Worm (Caenorhabditis elegans) whole organism, mixed stage, embryonic: ENCODE results near the gene clec-61.

ENCODE experiments used
- M03D4.4 ChIP-seq: sonication (generic microtip); optimal IDR thresholded peaks from 2 replicates; lab custom pipeline; 2017; ENCODE audit warnings: mild to moderate bottlenecking, missing genetic modification characterization, missing compliant biosample characterization
- bed-3 ChIP-seq: fragments of 200-800 bp; sonication (Bioruptor generic); optimal IDR thresholded peaks from 3 replicates; lab custom pipeline; 2018; ENCODE audit warnings: mild to moderate bottlenecking, missing genetic modification characterization, moderate library complexity, missing compliant biosample characterization
- blmp-1 ChIP-seq: fragments of 150-350 bp; optimal IDR thresholded peaks from 2 replicates; lab custom pipeline; 2014; ENCODE audit warnings: missing biosample characterization, missing genetic modification characterization
- ceh-39 ChIP-seq: fragments of 150-350 bp; optimal IDR thresholded peaks from 2 replicates; lab custom pipeline; 2014; ENCODE audit warnings: missing biosample characterization, missing genetic modification characterization
- ceh-43 ChIP-seq: fragments of 200-800 bp; sonication (Bioruptor generic); optimal IDR thresholded peaks from 2 replicates; lab custom pipeline; 2018; ENCODE audit warnings: mild to moderate bottlenecking, missing genetic modification characterization, moderate library complexity, missing compliant biosample characterization
- ceh-83 ChIP-seq: fragments of 200-800 bp; sonication (Bioruptor generic); optimal IDR thresholded peaks from 2 replicates; lab custom pipeline; 2018; ENCODE audit warnings: mild to moderate bottlenecking, missing genetic modification characterization, missing compliant biosample characterization
- ces-1 ChIP-seq: fragments of 150-350 bp; optimal IDR thresholded peaks from 2 replicates; lab custom pipeline; 2014; ENCODE audit warnings: missing biosample characterization, missing genetic modification reagents, missing genetic modification characterization
- cnd-1 ChIP-seq: fragments of 200-800 bp; sonication (Bioruptor generic); optimal IDR thresholded peaks from 2 replicates; lab custom pipeline; 2018; ENCODE audit warnings: mild to moderate bottlenecking, missing genetic modification characterization, missing compliant biosample characterization
- drap-1 ChIP-seq: fragments of 200-800 bp; sonication (Bioruptor generic); optimal IDR thresholded peaks from 3 replicates; lab custom pipeline; 2018; ENCODE audit warnings: mild to moderate bottlenecking, missing genetic modification characterization, missing compliant biosample characterization
- elt-1 ChIP-seq: sonication (generic microtip); optimal IDR thresholded peaks from 2 replicates; lab custom pipeline; 2017; ENCODE audit warnings: missing genetic modification characterization, mild to moderate bottlenecking, missing compliant biosample characterization, antibody characterized with exemption, moderate library complexity, borderline replicate concordance; ENCODE audit not compliant: insufficient read depth
- elt-3 ChIP-seq: fragments of 150-350 bp; optimal IDR thresholded peaks from 2 replicates; lab custom pipeline; 2014; ENCODE audit warnings: missing biosample characterization, missing genetic modification characterization
- flh-1 ChIP-seq: fragments of 200-800 bp; sonication (Bioruptor generic); optimal IDR thresholded peaks from 2 replicates; lab custom pipeline; 2018; ENCODE audit warnings: mild to moderate bottlenecking, missing genetic modification characterization, moderate library complexity, missing compliant biosample characterization
- ham-2 ChIP-seq: fragments of 200-800 bp; sonication (Bioruptor generic); optimal IDR thresholded peaks from 2 replicates; lab custom pipeline; 2018; ENCODE audit warnings: mild to moderate bottlenecking, missing genetic modification characterization, missing compliant biosample characterization
- hlh-1 ChIP-seq: fragments of 150-350 bp; optimal IDR thresholded peaks from 2 replicates; lab custom pipeline; 2014; ENCODE audit warnings: missing biosample characterization, missing genetic modification reagents, missing genetic modification characterization
- lsy-2 ChIP-seq: fragments of 150-350 bp; optimal IDR thresholded peaks from 2 replicates; lab custom pipeline; 2014; ENCODE audit warnings: missing biosample characterization, missing genetic modification characterization
- mab-5 ChIP-seq: fragments of 150-350 bp; optimal IDR thresholded peaks from 2 replicates; lab custom pipeline; 2014; ENCODE audit warnings: missing biosample characterization, missing genetic modification characterization
- mep-1 ChIP-seq: fragments of 150-350 bp; optimal IDR thresholded peaks from 2 replicates; lab custom pipeline; 2017; ENCODE audit warnings: missing biosample characterization, missing genetic modification reagents, missing genetic modification characterization, inconsistent platforms
- mls-2 ChIP-seq: sonication (generic microtip); optimal IDR thresholded peaks from 2 replicates; lab custom pipeline; 2016; ENCODE audit warnings: mild to moderate bottlenecking, missing genetic modification characterization, moderate library complexity, missing compliant biosample characterization
- nhr-12 ChIP-seq: fragments of 150-350 bp; optimal IDR thresholded peaks from 2 replicates; lab custom pipeline; 2014; ENCODE audit warnings: missing biosample characterization, missing genetic modification characterization
- nhr-2 ChIP-seq: fragments of 150-350 bp; optimal IDR thresholded peaks from 2 replicates; lab custom pipeline; 2014; ENCODE audit warnings: missing biosample characterization, missing genetic modification characterization
- nhr-237 ChIP-seq: fragments of 150-350 bp; optimal IDR thresholded peaks from 2 replicates; lab custom pipeline; 2014; ENCODE audit warnings: missing biosample characterization, missing genetic modification characterization
- nhr-28 ChIP-seq: fragments of 150-350 bp; optimal IDR thresholded peaks from 2 replicates; lab custom pipeline; 2014; ENCODE audit warnings: missing biosample characterization, missing genetic modification characterization
- nhr-76 ChIP-seq: sonication (generic microtip); optimal IDR thresholded peaks from 2 replicates; lab custom pipeline; 2017; ENCODE audit warnings: missing biosample characterization, missing genetic modification characterization
- pha-4 ChIP-seq: fragments of 150-350 bp; optimal IDR thresholded peaks from 2 replicates; lab custom pipeline; 2018; ENCODE audit warnings: missing biosample characterization, missing genetic modification reagents, missing genetic modification characterization
- sem-2 ChIP-seq: fragments of 200-800 bp; sonication (Bioruptor generic); optimal IDR thresholded peaks from 2 replicates; lab custom pipeline; 2018; ENCODE audit warnings: mild to moderate bottlenecking, missing genetic modification characterization, missing compliant biosample characterization
- snpc-4 ChIP-seq: fragments of 150-350 bp; optimal IDR thresholded peaks from 2 replicates; lab custom pipeline; 2014; ENCODE audit warnings: missing biosample characterization, missing genetic modification characterization
- sptf-1 ChIP-seq: sonication (generic microtip); optimal IDR thresholded peaks from 2 replicates; lab custom pipeline; 2017; ENCODE audit warnings: mild to moderate bottlenecking, missing genetic modification characterization, moderate library complexity, missing compliant biosample characterization
- tbx-8 ChIP-seq: fragments of 200-800 bp; sonication (Bioruptor generic); optimal IDR thresholded peaks from 2 replicates; lab custom pipeline; 2018; ENCODE audit warnings: mild to moderate bottlenecking, missing genetic modification characterization, moderate library complexity, missing compliant biosample characterization
- unc-39 ChIP-seq: fragments of 150-350 bp; optimal IDR thresholded peaks from 2 replicates; lab custom pipeline; 2014; ENCODE audit warnings: missing biosample characterization, missing genetic modification characterization
- unc-62 ChIP-seq: fragments of 150-350 bp; optimal IDR thresholded peaks from 2 replicates; lab custom pipeline; 2014; ENCODE audit warnings: missing biosample characterization, missing genetic modification reagents, missing genetic modification characterization
- zip-8 ChIP-seq: fragments of 150-350 bp; optimal IDR thresholded peaks from 2 replicates; lab custom pipeline; 2014; ENCODE audit warnings: missing biosample characterization, missing genetic modification characterization
- ztf-11 ChIP-seq: fragments of 150-350 bp; optimal IDR thresholded peaks from 2 replicates; lab custom pipeline; 2014; ENCODE audit warnings: missing biosample characterization, missing genetic modification characterization

The clec-61 gene

ce11 chrII:10485640-10486039, 4.7 kb downstream of the clec-61 start:
- TF ChIP-seq mep-1 (tag; lab: Kevin White, UChicago) (no peak), ztf-11 (tag; lab: Kevin White, UChicago) (no peak), hlh-1 (tag; lab: Kevin White, UChicago) (no peak), elt-1 (tag; lab: Kevin White, UChicago) (no peak)
- TF ChIP-seq, all 35 proteins: peak for 0

- TF ChIP-seq pha-4 (no peak), mab-5 (no peak), lsy-2 (tag; lab: Kevin White, UChicago) (no peak), ceh-43 (no peak), unc-39 (tag; lab: Kevin White, UChicago) (no peak), nhr-12 (no peak), M03D4.4 (tag; lab: Kevin White, UChicago) (no peak), snpc-4 (tag; lab: Kevin White, UChicago) (no peak), ztf-11 (tag; lab: Kevin White, UChicago) (no peak)
Observed at ce11 chrII:10483860-10484259, 6.5 kb downstream of the clec-61 start.

ce11 chrII:10482899-10483298, 7.4 kb downstream of the clec-61 start:
- no peak for TF ChIP-seq nhr-237 (tag; lab: Kevin White, UChicago)
- no peak for TF ChIP-seq nhr-2 (tag; lab: Kevin White, UChicago)
- no peak for TF ChIP-seq sptf-1
- no peak for TF ChIP-seq nhr-28
- TF ChIP-seq ham-2 (GFP tag; lab: Kevin White, UChicago), result no peak
- TF ChIP-seq bed-3 (GFP tag; lab: Kevin White, UChicago), result no peak
- no peak for TF ChIP-seq mls-2 (tag; lab: Kevin White, UChicago)
- TF ChIP-seq lsy-2 (tag; lab: Kevin White, UChicago), result no peak
- TF ChIP-seq cnd-1 (tag; lab: Kevin White, UChicago), result no peak
- no peak for TF ChIP-seq nhr-76 (tag; lab: Kevin White, UChicago)
- TF ChIP-seq zip-8, result no peak
- TF ChIP-seq nhr-12, result no peak
- no peak for TF ChIP-seq mab-5

ce11 chrII:10481824-10482556, 8.3 kb downstream of the clec-61 start, which contains the start of the genes clec-60 and ZK666.11:
TSS of gene clec-60 (minus strand) at chrII:10481874.
TSS of gene ZK666.11 (plus strand) at chrII:10482522.
- no peak for TF ChIP-seq elt-1 (tag; lab: Kevin White, UChicago)
- TF ChIP-seq mls-2 (tag; lab: Kevin White, UChicago), result no peak

- no peak for TF ChIP-seq sem-2 (GFP tag; lab: Kevin White, UChicago)
- TF ChIP-seq flh-1 (GFP tag; lab: Kevin White, UChicago), result no peak
- TF ChIP-seq ceh-83 (GFP tag; lab: Kevin White, UChicago), result no peak
- TF ChIP-seq zip-8, result no peak
- no peak for TF ChIP-seq M03D4.4 (tag; lab: Kevin White, UChicago)
- TF ChIP-seq blmp-1 (tag; lab: Kevin White, UChicago), result no peak
- no peak for TF ChIP-seq ces-1
- TF ChIP-seq drap-1 (GFP tag; lab: Kevin White, UChicago), result no peak
- no peak for TF ChIP-seq ztf-11 (tag; lab: Kevin White, UChicago)
- TF ChIP-seq unc-39 (tag; lab: Kevin White, UChicago), result no peak
- TF ChIP-seq mls-2 (tag; lab: Kevin White, UChicago), result no peak
- no peak for TF ChIP-seq nhr-28
- no peak for TF ChIP-seq unc-62 (GFP tag; lab: Kevin White, UChicago)
- no peak for TF ChIP-seq snpc-4 (tag; lab: Kevin White, UChicago)
- no peak for TF ChIP-seq mep-1 (tag; lab: Kevin White, UChicago)
- no peak for TF ChIP-seq ham-2 (GFP tag; lab: Kevin White, UChicago)
- TF ChIP-seq elt-1 (tag; lab: Kevin White, UChicago), result no peak
- TF ChIP-seq ceh-39, result no peak
- no peak for TF ChIP-seq elt-3 (tag; lab: Kevin White, UChicago)
- TF ChIP-seq tbx-8 (GFP tag; lab: Kevin White, UChicago), result no peak
- TF ChIP-seq, all 35 proteins: peak for 0
Observed at ce11 chrII:10480043-10480442, 10.3 kb downstream of the clec-61 start.
